Fruit fly (Drosophila melanogaster): ENCODE measurements around the gene Ada.
A peak's percentile ranks its signal among the peaks of the same experiment; 100 is the strongest.

dm6 chr3R:9062756-9063155 is 2.2 kb upstream of the Ada start:
- TF ChIP-seq Sox102F (GFP tag; optimal IDR thresholded peaks at IDR 0.05) (no peak), CG9139 (GFP tag; optimal IDR thresholded peaks at IDR 0.05) (no peak), Blimp-1 (GFP tag; optimal IDR thresholded peaks at IDR 0.05) (no peak), fd85E (GFP tag; optimal IDR thresholded peaks at IDR 0.05) (no peak), Sox14 (GFP tag; optimal IDR thresholded peaks at IDR 0.05) (no peak), pdm3 (GFP tag; optimal IDR thresholded peaks at IDR 0.05) (peak; percentile 37), CG3032 (tag; optimal IDR thresholded peaks at IDR 0.05) (no peak), dsx (GFP tag; optimal IDR thresholded peaks at IDR 0.05; ENCODE audit: poor library complexity, severe bottlenecking) (no peak), fkh (GFP tag; optimal IDR thresholded peaks at IDR 0.05) (no peak)
